Fruit fly (Drosophila melanogaster) whole organism, embryonic: ENCODE results near the gene NELF-B.
A peak's percentile ranks its signal among the peaks of the same experiment; 100 is the strongest.

Experiments used
- Aef1 ChIP-seq: fragments of 200-800 bp; sonication (Bioruptor generic); IDR thresholded peaks from 3 replicates; pipeline ENCODE4 v1.3.6; 2022; ENCODE audit warnings: missing biosample characterization, missing genetic modification characterization
- Atf-2 ChIP-seq: fragments of 200-800 bp; sonication (Bioruptor generic); optimal IDR thresholded peaks from 2 replicates; lab custom pipeline; 2016; ENCODE audit warnings: missing biosample characterization, missing genetic modification characterization
- Atf6 ChIP-seq: fragments of 200-800 bp; sonication (Bioruptor generic); IDR thresholded peaks from 2 replicates; pipeline ENCODE4 v1.3.6; 2022; ENCODE audit warnings: missing biosample characterization, missing genetic modification characterization
- Awh ChIP-seq: fragments of 200-800 bp; sonication (Bioruptor generic); IDR thresholded peaks from 2 replicates; pipeline ENCODE4, ENCODE4 v1.3.6; 2022; ENCODE audit warnings: missing biosample characterization, missing genetic modification characterization
- CG12391 ChIP-seq: fragments of 200-800 bp; sonication (Bioruptor generic); optimal IDR thresholded peaks from 3 replicates; lab custom pipeline; 2018; ENCODE audit warnings: missing biosample characterization, mild to moderate bottlenecking, missing genetic modification characterization, moderate library complexity
- CG14441 ChIP-seq: fragments of 200-800 bp; sonication (Bioruptor generic); IDR thresholded peaks from 2 replicates; pipeline ENCODE4 v1.3.6; 2022; ENCODE audit warnings: missing biosample characterization, missing genetic modification characterization
- CG15011 ChIP-seq: fragments of 200-800 bp; sonication (Bioruptor generic); optimal IDR thresholded peaks from 3 replicates; lab custom pipeline; 2018; ENCODE audit warnings: missing biosample characterization, mild to moderate bottlenecking, missing genetic modification characterization
- CG1529 ChIP-seq: fragments of 200-800 bp; sonication (Bioruptor generic); optimal IDR thresholded peaks from 3 replicates; lab custom pipeline; 2018; ENCODE audit warnings: missing biosample characterization, missing genetic modification characterization
- CG16779 ChIP-seq: fragments of 200-800 bp; sonication (Bioruptor generic); IDR thresholded peaks from 2 replicates; pipeline ENCODE4 v1.3.6; 2022; ENCODE audit warnings: missing biosample characterization, missing genetic modification characterization
- CG17912 ChIP-seq: fragments of 200-800 bp; sonication (Bioruptor generic); optimal IDR thresholded peaks from 2 replicates; lab custom pipeline; 2018; ENCODE audit warnings: missing biosample characterization, mild to moderate bottlenecking, missing genetic modification characterization
- CG2116 ChIP-seq: fragments of 200-800 bp; sonication (Bioruptor generic); optimal IDR thresholded peaks from 3 replicates; lab custom pipeline; 2018; ENCODE audit warnings: missing biosample characterization, mild to moderate bottlenecking, missing genetic modification characterization
- CG2202 ChIP-seq: fragments of 200-800 bp; sonication (Bioruptor generic); optimal IDR thresholded peaks from 2 replicates; lab custom pipeline; 2018; ENCODE audit warnings: missing biosample characterization, mild to moderate bottlenecking, missing genetic modification characterization
- CG3407 ChIP-seq: fragments of 200-800 bp; sonication (Bioruptor generic); optimal IDR thresholded peaks from 2 replicates; lab custom pipeline; 2018; ENCODE audit warnings: missing biosample characterization, mild to moderate bottlenecking, missing genetic modification characterization
- CG3847 ChIP-seq: fragments of 200-800 bp; sonication (Bioruptor generic); IDR thresholded peaks from 2 replicates; pipeline ENCODE4 v1.3.6; 2022; ENCODE audit warnings: missing biosample characterization, missing genetic modification characterization
- CG4328 ChIP-seq: fragments of 200-800 bp; sonication (Bioruptor generic); optimal IDR thresholded peaks from 3 replicates; lab custom pipeline; 2017; ENCODE audit warnings: missing biosample characterization, missing genetic modification reagents, missing genetic modification characterization
- CG4854 ChIP-seq: fragments of 200-800 bp; sonication (Bioruptor generic); optimal IDR thresholded peaks from 2 replicates; lab custom pipeline; 2016; ENCODE audit warnings: missing biosample characterization, missing genetic modification characterization, inconsistent platforms
- CG7786 ChIP-seq: fragments of 200-800 bp; sonication (Bioruptor generic); optimal IDR thresholded peaks from 2 replicates; lab custom pipeline; 2016; ENCODE audit warnings: missing biosample characterization, missing genetic modification characterization
- CG7963 ChIP-seq: fragments of 200-800 bp; sonication (Bioruptor generic); IDR thresholded peaks from 3 replicates; pipeline ENCODE4 v1.3.6; 2022; ENCODE audit warnings: missing biosample characterization, missing genetic modification characterization; ENCODE audit not compliant: partially characterized antibody
- CG8359 ChIP-seq: fragments of 200-800 bp; sonication (Bioruptor generic); optimal IDR thresholded peaks from 2 replicates; lab custom pipeline; 2017; ENCODE audit warnings: missing biosample characterization, mild to moderate bottlenecking, missing genetic modification characterization, borderline replicate concordance
- CG8478 ChIP-seq: fragments of >200 bp; optimal IDR thresholded peaks from 2 replicates; lab custom pipeline; 2018
- CG8944 ChIP-seq: fragments of 200-800 bp; sonication (Bioruptor generic); optimal IDR thresholded peaks from 3 replicates; lab custom pipeline; 2016; ENCODE audit warnings: missing biosample characterization, missing genetic modification characterization
- CHES-1-like ChIP-seq: fragments of 200-800 bp; sonication (Bioruptor generic); optimal IDR thresholded peaks from 2 replicates; lab custom pipeline; 2016; ENCODE audit warnings: missing biosample characterization, missing genetic modification characterization
- HLH3B ChIP-seq: fragments of 200-800 bp; sonication (Bioruptor generic); IDR thresholded peaks from 2 replicates; pipeline ENCODE4 v1.3.6; 2022; ENCODE audit warnings: missing biosample characterization, missing genetic modification characterization
- Jarid2 ChIP-seq: fragments of 200-800 bp; sonication (Bioruptor generic); optimal IDR thresholded peaks from 3 replicates; lab custom pipeline; 2017; ENCODE audit warnings: mild to moderate bottlenecking, missing biosample characterization, missing genetic modification reagents, missing genetic modification characterization
- Med ChIP-seq: fragments of 200-800 bp; sonication (Bioruptor generic); peaks from one replicate; lab custom pipeline; 2016; ENCODE audit warnings: missing biosample characterization, missing genetic modification characterization, mild to moderate bottlenecking, inconsistent platforms, moderate library complexity
- NK7.1 ChIP-seq: fragments of 200-800 bp; sonication (Bioruptor generic); optimal IDR thresholded peaks from 3 replicates; lab custom pipeline; 2016; ENCODE audit warnings: missing biosample characterization, missing genetic modification characterization
- Oaz ChIP-seq: fragments of 200-800 bp; sonication (Bioruptor generic); IDR thresholded peaks from 2 replicates; pipeline ENCODE4 v1.3.6; 2022; ENCODE audit warnings: missing biosample characterization, missing genetic modification characterization
- Ptx1 ChIP-seq: fragments of 200-800 bp; sonication (Bioruptor generic); IDR thresholded peaks from 2 replicates; pipeline ENCODE4 v1.3.6; 2022; ENCODE audit warnings: missing biosample characterization, missing genetic modification characterization
- Rfx ChIP-seq: fragments of 200-800 bp; sonication (Bioruptor generic); IDR thresholded peaks from 2 replicates; pipeline ENCODE4 v1.3.6; 2022; ENCODE audit warnings: missing biosample characterization, missing genetic modification characterization
- Xrp1 ChIP-seq: fragments of 200-800 bp; sonication (Bioruptor generic); IDR thresholded peaks from 2 replicates; pipeline ENCODE4 v1.3.6; 2022; ENCODE audit warnings: missing biosample characterization, missing genetic modification characterization
- ash1 ChIP-seq: fragments of 200-800 bp; sonication (Bioruptor generic); optimal IDR thresholded peaks from 2 replicates; lab custom pipeline; 2018; ENCODE audit warnings: missing biosample characterization, mild to moderate bottlenecking, missing genetic modification characterization
- br ChIP-seq: fragments of >200 bp; optimal IDR thresholded peaks from 2 replicates; lab custom pipeline; 2017
- bsh ChIP-seq, 2 experiments: fragments of 200-800 bp; sonication (Bioruptor generic); optimal IDR thresholded peaks; 2 replicates each; lab custom pipeline; 2017 to 2018; ENCODE audit warnings: mild to moderate bottlenecking in 2 of 2, missing biosample characterization in 2 of 2, missing genetic modification characterization in 2 of 2, moderate library complexity in 1 of 2
- cas ChIP-seq: fragments of 200-800 bp; sonication (Bioruptor generic); IDR thresholded peaks from 2 replicates; pipeline ENCODE4 v1.3.6; 2022; ENCODE audit warnings: missing biosample characterization, missing genetic modification characterization
- caup ChIP-seq: fragments of 200-800 bp; sonication (Bioruptor generic); optimal IDR thresholded peaks from 3 replicates; lab custom pipeline; 2017; ENCODE audit warnings: missing biosample characterization, mild to moderate bottlenecking, missing genetic modification characterization, moderate library complexity; ENCODE audit not compliant: severe bottlenecking
- chn ChIP-seq: fragments of 200-800 bp; sonication (Bioruptor generic); optimal IDR thresholded peaks from 2 replicates; lab custom pipeline; 2016; ENCODE audit warnings: missing biosample characterization, missing genetic modification characterization
- en ChIP-seq: fragments of 200-800 bp; sonication (Bioruptor generic); optimal IDR thresholded peaks from 2 replicates; lab custom pipeline; 2016; ENCODE audit warnings: missing biosample characterization, missing genetic modification characterization
- ftz-f1 ChIP-seq: fragments of 200-800 bp; sonication (Bioruptor generic); optimal IDR thresholded peaks from 2 replicates; lab custom pipeline; 2016; ENCODE audit warnings: missing biosample characterization, missing genetic modification characterization
- gro ChIP-seq: fragments of 200-800 bp; sonication (Bioruptor generic); optimal IDR thresholded peaks from 2 replicates; lab custom pipeline; 2016; ENCODE audit warnings: missing biosample characterization, missing genetic modification characterization
- lab ChIP-seq: fragments of 200-800 bp; sonication (Bioruptor generic); optimal IDR thresholded peaks from 3 replicates; lab custom pipeline; 2017; ENCODE audit warnings: missing biosample characterization, missing genetic modification characterization, mild to moderate bottlenecking, moderate library complexity, missing genetic modification reagents
- lilli ChIP-seq: fragments of 200-800 bp; sonication (Bioruptor generic); optimal IDR thresholded peaks from 3 replicates; lab custom pipeline; 2016; ENCODE audit warnings: missing biosample characterization, missing genetic modification characterization
- maf-S ChIP-seq: fragments of 200-800 bp; sonication (Bioruptor generic); optimal IDR thresholded peaks from 2 replicates; lab custom pipeline; 2016; ENCODE audit warnings: missing biosample characterization, missing genetic modification characterization
- mirr ChIP-seq: fragments of 200-800 bp; sonication (Bioruptor generic); optimal IDR thresholded peaks from 3 replicates; lab custom pipeline; 2018; ENCODE audit warnings: missing biosample characterization, mild to moderate bottlenecking, missing genetic modification characterization
- nerfin-1 ChIP-seq: fragments of 200-800 bp; sonication (Bioruptor generic); optimal IDR thresholded peaks from 3 replicates; lab custom pipeline; 2019; ENCODE audit warnings: missing biosample characterization, mild to moderate bottlenecking, missing genetic modification characterization, moderate library complexity
- org-1 ChIP-seq: fragments of 200-800 bp; sonication (Bioruptor generic); optimal IDR thresholded peaks from 2 replicates; lab custom pipeline; 2017; ENCODE audit warnings: missing biosample characterization, missing genetic modification characterization
- phol ChIP-seq: fragments of 200-800 bp; sonication (Bioruptor generic); optimal IDR thresholded peaks from 3 replicates; lab custom pipeline; 2018; ENCODE audit warnings: missing biosample characterization, mild to moderate bottlenecking, missing genetic modification characterization, moderate library complexity
- row ChIP-seq: fragments of 200-800 bp; sonication (Bioruptor generic); IDR thresholded peaks from 3 replicates; pipeline ENCODE4 v1.3.6; 2022; ENCODE audit warnings: missing biosample characterization, missing genetic modification characterization
- sens-2 ChIP-seq: fragments of 200-800 bp; sonication (Bioruptor generic); IDR thresholded peaks from 2 replicates; pipeline ENCODE4 v1.3.6; 2022; ENCODE audit warnings: missing biosample characterization, missing genetic modification characterization
- sug ChIP-seq: fragments of 200-800 bp; optimal IDR thresholded peaks from 2 replicates; lab custom pipeline; 2019; ENCODE audit warnings: missing biosample characterization, mild to moderate bottlenecking, missing genetic modification characterization, moderate library complexity
- vvl ChIP-seq: fragments of 200-800 bp; sonication (Bioruptor generic); IDR thresholded peaks from 2 replicates; pipeline ENCODE4 v1.3.6; 2022; ENCODE audit warnings: missing biosample characterization, missing genetic modification characterization
- wdn ChIP-seq: fragments of 200-800 bp; sonication (Bioruptor generic); IDR thresholded peaks from 2 replicates; pipeline ENCODE4 v1.3.6; 2022; ENCODE audit warnings: missing biosample characterization, missing genetic modification characterization
- zf30C ChIP-seq: fragments of 200-800 bp; sonication (Bioruptor generic); optimal IDR thresholded peaks from 3 replicates; lab custom pipeline; 2018; ENCODE audit warnings: missing biosample characterization, mild to moderate bottlenecking, missing genetic modification characterization

Gene NELF-B

dm6 chrX:7690683-7691082 is 37.5 kb downstream of the NELF-B start (continued):
- TF ChIP-seq HLH3B (GFP tag; lab: Robert Waterston, UW) (peak; percentile 17; the same call in 1 of the 2 replicates), Ptx1 (no peak), CG3847 (GFP tag; lab: Robert Waterston, UW) (no peak), cas (GFP tag; lab: Robert Waterston, UW) (no peak), en (peak; percentile 11), caup (GFP tag; lab: Kevin White, UChicago) (peak; percentile 84), lab (GFP tag; lab: Kevin White, UChicago) (peak; percentile 79), bsh (GFP tag; optimal IDR thresholded peaks at IDR 0.05; lab: Kevin White, UChicago) (peak in 1 of 2 experiments; percentile 55), CG2202 (tag; lab: Kevin White, UChicago) (peak; percentile 43), maf-S (GFP tag; lab: Kevin White, UChicago) (no peak), Rfx (GFP tag; lab: Robert Waterston, UW) (peak; percentile 55; the same call in 1 of the 2 replicates), org-1 (GFP tag; lab: Kevin White, UChicago) (no peak), phol (tag; lab: Kevin White, UChicago) (no peak), CG2116 (GFP tag; lab: Kevin White, UChicago) (peak; percentile 10), sug (tag; lab: Kevin White, UChicago) (peak; percentile 17), Med (GFP tag; lab: Kevin White, UChicago) (peak; percentile 84), CG8359 (GFP tag; lab: Kevin White, UChicago) (peak; percentile 42), wdn (GFP tag; lab: Robert Waterston, UW) (peak; percentile 35; the same call in 1 of the 2 replicates), mirr (peak; percentile 54), nerfin-1 (tag; lab: Kevin White, UChicago) (peak; percentile 54), Xrp1 (no peak), CG7963 (GFP tag; lab: Robert Waterston, UW) (no peak), Atf6 (GFP tag; lab: Robert Waterston, UW) (peak; percentile 87), CG7786 (GFP tag; lab: Kevin White, UChicago) (peak; percentile 21), ash1 (GFP tag; lab: Kevin White, UChicago) (peak; percentile 26), Awh (GFP tag; lab: Robert Waterston, UW) (peak; percentile 41; the same call in 1 of the 2 replicates), CG1529 (GFP tag; lab: Kevin White, UChicago) (peak; percentile 32), CG14441 (GFP tag; lab: Robert Waterston, UW) (no peak), zf30C (GFP tag; lab: Kevin White, UChicago) (peak; percentile 66), row (GFP tag; lab: Robert Waterston, UW) (peak; percentile 29; the same call in 1 of the 3 replicates), CG16779 (no peak), Jarid2 (GFP tag; lab: Kevin White, UChicago) (peak; percentile 44), NK7.1 (GFP tag; lab: Kevin White, UChicago) (peak; percentile 22), gro (GFP tag; lab: Kevin White, UChicago) (peak; percentile 33), vvl (GFP tag; lab: Robert Waterston, UW) (peak; percentile 44; the same call in 1 of the 2 replicates), br (no peak), CG4854 (GFP tag; lab: Kevin White, UChicago) (peak; percentile 33), CG3407 (GFP tag; lab: Kevin White, UChicago) (peak; percentile 69), CG15011 (GFP tag; lab: Kevin White, UChicago) (peak; percentile 45), CG4328 (GFP tag; lab: Kevin White, UChicago) (peak; percentile 49), Oaz (GFP tag; lab: Robert Waterston, UW) (no peak), CG17912 (GFP tag; lab: Kevin White, UChicago) (no peak), ftz-f1 (no peak), CHES-1-like (GFP tag; lab: Kevin White, UChicago) (peak; percentile 87), CG8478 (lab: Kevin White, UChicago) (no peak), CG12391 (tag; lab: Kevin White, UChicago) (peak; percentile 24), sens-2 (GFP tag; lab: Robert Waterston, UW) (peak; percentile 32; the same call in 1 of the 2 replicates), lilli (GFP tag; lab: Kevin White, UChicago) (no peak), Atf-2 (GFP tag; lab: Kevin White, UChicago) (peak; percentile 20), Aef1 (GFP tag; lab: Robert Waterston, UW) (no peak; the same call in 2 of the 3 replicates), CG8944 (no peak), chn (GFP tag; lab: Kevin White, UChicago) (no peak)
